Fruit fly (Drosophila melanogaster) whole organism, embryonic: ENCODE results near the gene CG43367.
A peak's percentile ranks its signal among the peaks of the same experiment; 100 is the strongest.

Experiments used
- Aef1 ChIP-seq: fragments of 200-800 bp; sonication (Bioruptor generic); IDR thresholded peaks from 3 replicates; pipeline ENCODE4 v1.3.6; 2022; ENCODE audit warnings: missing biosample characterization, missing genetic modification characterization
- Atf6 ChIP-seq: fragments of 200-800 bp; sonication (Bioruptor generic); IDR thresholded peaks from 2 replicates; pipeline ENCODE4 v1.3.6; 2022; ENCODE audit warnings: missing biosample characterization, missing genetic modification characterization
- B-H1 ChIP-seq: fragments of 200-800 bp; sonication (Bioruptor generic); IDR thresholded peaks from 3 replicates; pipeline ENCODE4 v1.3.6; 2022; ENCODE audit warnings: missing biosample characterization, missing genetic modification characterization
- CG15514 ChIP-seq: fragments of 200-800 bp; sonication (Bioruptor generic); optimal IDR thresholded peaks from 3 replicates; lab custom pipeline; 2017; ENCODE audit warnings: missing biosample characterization, missing genetic modification characterization, mild to moderate bottlenecking, moderate library complexity, missing genetic modification reagents
- CG1603 ChIP-seq: fragments of 200-800 bp; sonication (Bioruptor generic); optimal IDR thresholded peaks from 2 replicates; lab custom pipeline; 2019; ENCODE audit warnings: missing biosample characterization, mild to moderate bottlenecking, missing genetic modification characterization, moderate library complexity
- CG18599 ChIP-seq: fragments of 200-800 bp; sonication (Bioruptor generic); optimal IDR thresholded peaks from 3 replicates; lab custom pipeline; 2017; ENCODE audit warnings: missing biosample characterization, missing genetic modification characterization, mild to moderate bottlenecking, moderate library complexity, missing genetic modification reagents
- CG2120 ChIP-seq: fragments of 200-800 bp; sonication (Bioruptor generic); optimal IDR thresholded peaks from 3 replicates; lab custom pipeline; 2016; ENCODE audit warnings: missing biosample characterization, missing genetic modification characterization
- CG2129 ChIP-seq: fragments of 200-800 bp; sonication (Bioruptor generic); IDR thresholded peaks from 2 replicates; pipeline ENCODE4 v1.3.6; 2022; ENCODE audit warnings: missing biosample characterization, missing genetic modification characterization; ENCODE audit not compliant: partially characterized antibody
- CG32532 ChIP-seq: fragments of 200-800 bp; sonication (Bioruptor generic); IDR thresholded peaks from 2 replicates; pipeline ENCODE4 v1.3.6; 2022; ENCODE audit warnings: missing biosample characterization, missing genetic modification characterization
- CG3995 ChIP-seq: fragments of 200-800 bp; sonication (Bioruptor generic); optimal IDR thresholded peaks from 3 replicates; lab custom pipeline; 2016; ENCODE audit warnings: missing biosample characterization, missing genetic modification characterization
- CG4404 ChIP-seq: fragments of 200-800 bp; sonication (Bioruptor generic); IDR thresholded peaks from 2 replicates; pipeline ENCODE4 v1.3.6; 2022; ENCODE audit warnings: missing biosample characterization, missing genetic modification characterization
- CG8359 ChIP-seq: fragments of 200-800 bp; sonication (Bioruptor generic); optimal IDR thresholded peaks from 2 replicates; lab custom pipeline; 2017; ENCODE audit warnings: missing biosample characterization, mild to moderate bottlenecking, missing genetic modification characterization, borderline replicate concordance
- CG8478 ChIP-seq: fragments of >200 bp; optimal IDR thresholded peaks from 2 replicates; lab custom pipeline; 2018
- CG9437 ChIP-seq: fragments of 200-800 bp; sonication (Bioruptor generic); optimal IDR thresholded peaks from 2 replicates; lab custom pipeline; 2018; ENCODE audit warnings: missing biosample characterization, mild to moderate bottlenecking, missing genetic modification characterization
- Deaf1 ChIP-seq: fragments of 200-800 bp; optimal IDR thresholded peaks from 3 replicates; lab custom pipeline; 2019; ENCODE audit warnings: missing biosample characterization, mild to moderate bottlenecking, missing genetic modification characterization, moderate library complexity
- Doc2 ChIP-seq: fragments of 200-800 bp; sonication (Bioruptor generic); IDR thresholded peaks from 2 replicates; pipeline ENCODE4 v1.3.6; 2022; ENCODE audit warnings: missing biosample characterization, missing genetic modification characterization
- Eip74EF ChIP-seq, 2 experiments: fragments of 200-800 bp in 1 of 2; fragments of >200 bp in 1 of 2; sonication (Bioruptor generic) in 1 of 2; optimal IDR thresholded peaks; 2 replicates each; lab custom pipeline; 2017 to 2019; ENCODE audit warnings: missing biosample characterization in 2 of 2, missing genetic modification characterization in 2 of 2, mild to moderate bottlenecking in 1 of 2, moderate library complexity in 1 of 2
- Ets65A ChIP-seq: fragments of 200-800 bp; sonication (Bioruptor generic); peaks from one replicate; lab custom pipeline; 2016; ENCODE audit warnings: missing biosample characterization, missing genetic modification characterization
- Hand ChIP-seq: fragments of 200-800 bp; sonication (Bioruptor generic); optimal IDR thresholded peaks from 2 replicates; lab custom pipeline; 2017; ENCODE audit warnings: mild to moderate bottlenecking, missing biosample characterization, missing genetic modification reagents, missing genetic modification characterization
- Hr39 ChIP-seq: fragments of >200 bp; optimal IDR thresholded peaks from 2 replicates; lab custom pipeline; 2017
- Hr51 ChIP-seq, 2 experiments: fragments of 200-800 bp; sonication (Bioruptor generic); optimal IDR thresholded peaks; 2 replicates in 1 of 2; 3 replicates in 1 of 2; lab custom pipeline; 2016 to 2018; ENCODE audit warnings: missing biosample characterization in 2 of 2, missing genetic modification characterization in 2 of 2, mild to moderate bottlenecking in 1 of 2, moderate library complexity in 1 of 2
- MTF-1 ChIP-seq: fragments of 200-800 bp; sonication (Bioruptor generic); optimal IDR thresholded peaks from 2 replicates; lab custom pipeline; 2018; ENCODE audit warnings: missing biosample characterization, mild to moderate bottlenecking, missing genetic modification characterization, borderline replicate concordance
- Pdp1 ChIP-seq, 2 experiments: fragments of 200-800 bp; sonication (Bioruptor generic); optimal IDR thresholded peaks; 3 replicates each; lab custom pipeline; 2016; ENCODE audit warnings: missing biosample characterization in 2 of 2, missing genetic modification characterization in 2 of 2, mild to moderate bottlenecking in 1 of 2, moderate library complexity in 1 of 2
- Side ChIP-seq: fragments of 200-800 bp; sonication (Bioruptor generic); optimal IDR thresholded peaks from 2 replicates; lab custom pipeline; 2016; ENCODE audit warnings: missing biosample characterization, missing genetic modification characterization
- Sox102F ChIP-seq: fragments of 200-800 bp; sonication (Bioruptor generic); optimal IDR thresholded peaks from 2 replicates; lab custom pipeline; 2018; ENCODE audit warnings: missing biosample characterization, mild to moderate bottlenecking, missing genetic modification characterization, moderate library complexity
- Sry-β ChIP-seq: fragments of 200-800 bp; sonication (Bioruptor generic); optimal IDR thresholded peaks from 2 replicates; lab custom pipeline; 2018; ENCODE audit warnings: missing biosample characterization, mild to moderate bottlenecking, missing genetic modification characterization, moderate library complexity
- Trl ChIP-seq, 3 experiments: fragments of >200 bp in 2 of 3; fragments of 200-800 bp in 1 of 3; sonication (Bioruptor generic) in 1 of 3; optimal IDR thresholded peaks; 2 replicates in 1 of 3; 3 replicates in 2 of 3; lab custom pipeline; 2016 to 2017; ENCODE audit warnings: missing biosample characterization in 1 of 3, missing genetic modification characterization in 1 of 3
- Vsx1 ChIP-seq: fragments of 200-800 bp; sonication (Bioruptor generic); optimal IDR thresholded peaks from 2 replicates; lab custom pipeline; 2017; ENCODE audit warnings: missing biosample characterization, mild to moderate bottlenecking, missing genetic modification characterization, missing genetic modification reagents
- ab ChIP-seq: fragments of 200-800 bp; sonication (Bioruptor generic); optimal IDR thresholded peaks from 2 replicates; lab custom pipeline; 2016; ENCODE audit warnings: missing biosample characterization, missing genetic modification characterization
- amos ChIP-seq: fragments of 200-800 bp; sonication (Bioruptor generic); IDR thresholded peaks from 2 replicates; pipeline ENCODE4 v1.3.6; 2022; ENCODE audit warnings: missing biosample characterization, missing genetic modification characterization; ENCODE audit not compliant: partially characterized antibody
- en ChIP-seq: fragments of 200-800 bp; sonication (Bioruptor generic); optimal IDR thresholded peaks from 2 replicates; lab custom pipeline; 2016; ENCODE audit warnings: missing biosample characterization, missing genetic modification characterization
- ewg ChIP-seq: fragments of 200-800 bp; sonication (Bioruptor generic); optimal IDR thresholded peaks from 3 replicates; lab custom pipeline; 2017; ENCODE audit warnings: mild to moderate bottlenecking, missing biosample characterization, missing genetic modification reagents, missing genetic modification characterization
- kay ChIP-seq: fragments of 200-800 bp; sonication (Bioruptor generic); optimal IDR thresholded peaks from 2 replicates; lab custom pipeline; 2016; ENCODE audit warnings: missing biosample characterization, missing genetic modification characterization
- nom ChIP-seq: fragments of 200-800 bp; sonication (Bioruptor generic); optimal IDR thresholded peaks from 2 replicates; lab custom pipeline; 2017; ENCODE audit warnings: missing biosample characterization, missing genetic modification characterization, mild to moderate bottlenecking, moderate library complexity, missing genetic modification reagents
- onecut ChIP-seq: fragments of 200-800 bp; sonication (Bioruptor generic); IDR thresholded peaks from 2 replicates; pipeline ENCODE4 v1.3.6; 2022; ENCODE audit warnings: missing biosample characterization, missing genetic modification characterization
- org-1 ChIP-seq: fragments of 200-800 bp; sonication (Bioruptor generic); optimal IDR thresholded peaks from 2 replicates; lab custom pipeline; 2017; ENCODE audit warnings: missing biosample characterization, missing genetic modification characterization
- prd ChIP-seq, 3 experiments: fragments of >200 bp in 2 of 3; fragments of 200-800 bp in 1 of 3; sonication (Bioruptor generic) in 1 of 3; optimal IDR thresholded peaks in 2 of 3; IDR thresholded peaks in 1 of 3; 2 replicates in 2 of 3; 3 replicates in 1 of 3; pipeline versions ENCODE4 v1.3.6 to Lab custom; 2017 to 2022; ENCODE audit warnings: missing biosample characterization in 1 of 3, missing genetic modification characterization in 1 of 3
- row ChIP-seq: fragments of 200-800 bp; sonication (Bioruptor generic); IDR thresholded peaks from 3 replicates; pipeline ENCODE4 v1.3.6; 2022; ENCODE audit warnings: missing biosample characterization, missing genetic modification characterization

CG43367 gene

DNA sequence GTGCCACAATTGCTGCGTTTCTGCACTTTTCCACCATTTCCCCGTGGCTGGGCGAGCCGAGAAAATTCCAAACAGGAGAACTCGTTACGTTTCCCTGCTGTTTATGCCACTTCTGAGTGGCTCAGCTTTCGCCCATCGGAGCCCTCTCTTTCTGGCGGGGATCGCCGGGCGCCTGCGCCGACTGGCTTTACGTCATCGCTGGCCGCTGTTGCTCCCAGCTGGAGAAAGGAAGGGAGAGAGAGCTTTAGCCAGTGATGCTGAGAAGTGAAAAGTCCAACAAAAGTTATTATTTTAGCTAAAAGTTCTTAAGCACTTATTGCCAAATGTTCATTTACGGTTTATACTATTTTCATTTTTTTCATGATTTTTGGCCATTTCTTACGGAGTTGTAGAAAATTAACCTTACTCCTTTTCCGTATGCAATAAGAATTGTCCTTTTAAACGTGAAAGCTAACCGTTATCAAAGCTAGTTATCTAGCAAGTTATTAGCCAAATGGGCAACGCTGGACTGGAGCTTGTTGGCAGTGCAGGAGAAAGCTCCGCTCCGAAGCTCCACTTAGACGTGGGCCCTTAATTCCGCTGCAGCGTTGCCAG lies 5.8 kb upstream of the CG43367 start, which contains the start of the genes Teh2 and tipE:
Gene Teh2, minus strand, starts transcription at position 94 of the 594 bp plus-strand sequence.
Gene tipE, plus strand, starts transcription at position 570 of the 594 bp plus-strand sequence.
- TF ChIP-seq Ets65A (GFP tag; lab: Kevin White, UChicago) (peak; percentile 61), Pdp1 (GFP tag; optimal IDR thresholded peaks at IDR 0.05; lab: Kevin White, UChicago) (peak in 1 of 2 experiments; percentile 50), CG32532 (GFP tag; lab: Robert Waterston, UW) (no peak), CG15514 (GFP tag; lab: Kevin White, UChicago) (peak; percentile 5), CG9437 (GFP tag; lab: Kevin White, UChicago) (peak; percentile 23), onecut (GFP tag; lab: Robert Waterston, UW) (no peak), Sry-β (GFP tag; lab: Kevin White, UChicago) (peak; percentile 86), Hand (GFP tag; lab: Kevin White, UChicago) (no peak), CG18599 (peak; percentile 16), ewg (peak; percentile 89), CG1603 (tag; lab: Kevin White, UChicago) (no peak), Atf6 (GFP tag; lab: Robert Waterston, UW) (no peak), amos (no peak), CG2120 (peak; percentile 18), CG3995 (peak; percentile 3), Deaf1 (no peak), row (GFP tag; lab: Robert Waterston, UW) (peak; percentile 58), Trl (optimal IDR thresholded peaks at IDR 0.05; lab: Kevin White, UChicago) (peak; percentile 3 to 18), Trl (GFP tag; optimal IDR thresholded peaks at IDR 0.05; lab: Kevin White, UChicago) (no peak), CG8478 (no peak)

DNA sequence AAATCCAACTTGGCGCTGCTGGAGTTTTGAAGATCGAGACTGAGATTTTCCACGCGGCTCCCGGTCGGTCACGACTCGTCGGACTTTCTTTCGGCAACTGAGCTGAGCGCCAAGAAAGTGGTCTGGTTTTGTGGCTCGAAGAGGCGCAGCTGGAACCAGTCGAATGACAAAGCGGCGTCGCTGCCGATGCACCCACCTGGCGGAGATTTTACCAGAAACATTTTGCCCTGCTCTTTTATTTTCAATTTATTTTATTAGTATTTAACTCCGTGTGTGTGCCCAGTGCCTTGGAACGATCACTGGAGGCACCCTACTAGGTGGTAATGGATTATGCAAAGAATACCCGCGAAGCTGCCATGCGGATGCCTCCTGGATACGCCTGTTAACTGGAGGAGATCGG lies 10.4 kb downstream of the CG43367 start, which contains the start of gene CG15005:
Gene CG15005, minus strand, starts transcription at position 101 of the 400 bp plus-strand sequence.
- no peak for TF ChIP-seq MTF-1 (GFP tag; lab: Kevin White, UChicago)
- TF ChIP-seq nom (GFP tag; lab: Kevin White, UChicago) = no peak
- no peak for TF ChIP-seq CG8359 (GFP tag; lab: Kevin White, UChicago)
- no peak for TF ChIP-seq org-1 (GFP tag; lab: Kevin White, UChicago)
- TF ChIP-seq Hr39 = no peak
- no peak for TF ChIP-seq ab (GFP tag; lab: Kevin White, UChicago)
- no peak for TF ChIP-seq en (GFP tag; lab: Kevin White, UChicago)
- TF ChIP-seq Hr51 (GFP tag; optimal IDR thresholded peaks at IDR 0.05; lab: Kevin White, UChicago) = no peak
- no peak for TF ChIP-seq prd (optimal IDR thresholded peaks at IDR 0.05; lab: Kevin White, UChicago)
- TF ChIP-seq prd (GFP tag; IDR thresholded peaks at IDR 0.05; lab: Robert Waterston, UW) = no peak
- TF ChIP-seq Eip74EF (GFP tag; optimal IDR thresholded peaks at IDR 0.05; lab: Kevin White, UChicago) = no peak
- TF ChIP-seq Sox102F = no peak
- no peak for TF ChIP-seq CG2129
- TF ChIP-seq CG4404 (GFP tag; lab: Robert Waterston, UW) = no peak
- TF ChIP-seq Aef1 = no peak
- TF ChIP-seq B-H1 (GFP tag; lab: Robert Waterston, UW) = no peak
- TF ChIP-seq Side = no peak
- TF ChIP-seq kay (GFP tag; lab: Kevin White, UChicago) = no peak
- TF ChIP-seq Vsx1 (GFP tag; lab: Kevin White, UChicago) = no peak
- no peak for TF ChIP-seq Doc2 (GFP tag; lab: Robert Waterston, UW)
